Fruit fly (Drosophila melanogaster): ENCODE measurements around the gene Cyp308a1.

DNA sequence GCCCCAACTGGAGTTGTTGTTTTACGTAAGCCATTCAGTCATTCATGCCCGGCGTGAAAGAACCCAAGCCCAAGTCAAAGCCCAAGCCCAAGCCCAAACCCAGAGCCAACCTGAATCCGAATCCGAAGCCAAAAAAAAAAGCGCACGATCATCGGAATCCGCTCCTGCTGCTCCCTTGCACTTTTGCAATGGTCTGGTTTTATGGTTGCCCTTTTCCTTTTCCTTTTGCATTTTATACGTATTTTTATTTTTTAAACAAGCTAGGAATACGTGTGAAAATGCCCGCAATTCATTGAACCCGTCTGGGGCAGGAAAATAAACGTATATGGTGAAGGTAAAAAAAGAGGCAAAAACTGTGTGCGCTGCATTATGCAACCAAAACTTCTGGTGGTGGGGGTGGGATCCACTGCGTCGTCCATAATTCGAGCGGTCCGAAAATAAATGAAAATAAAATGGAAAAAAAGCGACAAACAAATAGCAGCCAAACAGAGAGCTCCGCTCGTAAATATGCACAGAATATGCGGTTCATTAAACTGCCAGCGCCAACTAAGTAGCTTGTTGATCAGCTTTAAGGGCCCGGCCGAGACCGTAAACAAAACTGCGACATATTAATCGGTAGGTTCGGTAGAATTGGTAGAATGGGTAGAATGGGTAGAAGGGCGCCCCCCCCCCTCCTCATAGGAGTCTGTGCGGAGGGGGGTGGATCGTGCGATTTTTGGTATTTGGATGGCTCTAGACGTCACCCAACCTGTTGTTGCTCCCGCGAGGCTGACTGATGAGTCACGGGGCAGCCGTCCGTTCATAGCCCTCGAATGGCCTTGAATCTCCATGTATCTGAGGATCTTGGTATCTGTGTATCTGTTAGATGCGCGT is 10.2 kb upstream of the Cyp308a1 start:
- TF ChIP-seq pan (optimal IDR thresholded peaks at IDR 0.05): no peak
- no peak for TF ChIP-seq Dll (optimal IDR thresholded peaks at IDR 0.05)
- no peak for TF ChIP-seq CG8478 (optimal IDR thresholded peaks at IDR 0.05)
- no peak for TF ChIP-seq psq (optimal IDR thresholded peaks at IDR 0.05)
- TF ChIP-seq EcR (GFP tag; optimal IDR thresholded peaks at IDR 0.05): no peak
